Worm (Caenorhabditis elegans) whole organism, midembryonic: ENCODE results near the gene sdc-2.

Experiments used
- T22C8.4 ChIP-seq: fragments of 200-800 bp; sonication (Bioruptor generic); IDR thresholded peaks from 2 replicates; pipeline ENCODE4 v1.3.6; 2022; ENCODE audit warnings: missing genetic modification characterization, missing compliant biosample characterization
- cog-1 ChIP-seq: sonication (generic microtip); optimal IDR thresholded peaks from 2 replicates; lab custom pipeline; 2016; ENCODE audit warnings: missing genetic modification characterization, missing compliant biosample characterization
- flt-1 ChIP-seq: fragments of 200-800 bp; sonication (Bioruptor generic); IDR thresholded peaks from 2 replicates; pipeline ENCODE4 v1.3.6; 2022; ENCODE audit warnings: missing genetic modification characterization, missing compliant biosample characterization
- klf-2 ChIP-seq: fragments of 200-800 bp; sonication (Bioruptor generic); conservative IDR thresholded peaks from 2 replicates; pipeline ENCODE4 v1.3.6; 2022; ENCODE audit warnings: missing genetic modification reagents, missing genetic modification characterization, missing compliant biosample characterization
- med-1 ChIP-seq: sonication (generic microtip); optimal IDR thresholded peaks from 2 replicates; lab custom pipeline; 2017; ENCODE audit warnings: missing genetic modification characterization, mild to moderate bottlenecking, missing compliant biosample characterization, antibody characterized with exemption, missing genetic modification reagents; ENCODE audit not compliant: insufficient read depth
- ref-1 ChIP-seq: fragments of 200-800 bp; sonication (Bioruptor generic); conservative IDR thresholded peaks from 2 replicates; pipeline ENCODE4 v1.3.6; 2022; ENCODE audit warnings: missing genetic modification reagents, missing genetic modification characterization, missing compliant biosample characterization
- tab-1 ChIP-seq: fragments of 200-800 bp; sonication (Bioruptor generic); IDR thresholded peaks from 2 replicates; pipeline ENCODE4 v1.3.6; 2022; ENCODE audit warnings: missing genetic modification characterization, missing compliant biosample characterization
- ztf-23 ChIP-seq: fragments of 200-800 bp; sonication (Bioruptor generic); IDR thresholded peaks from 2 replicates; pipeline ENCODE4 v1.3.6; 2022; ENCODE audit warnings: missing genetic modification reagents, missing genetic modification characterization, missing compliant biosample characterization
- ztf-29 ChIP-seq: fragments of 200-800 bp; sonication (Bioruptor generic); IDR thresholded peaks from 2 replicates; pipeline ENCODE4 v1.3.6; 2022; ENCODE audit warnings: missing genetic modification reagents, missing genetic modification characterization, missing compliant biosample characterization

Gene sdc-2

DNA sequence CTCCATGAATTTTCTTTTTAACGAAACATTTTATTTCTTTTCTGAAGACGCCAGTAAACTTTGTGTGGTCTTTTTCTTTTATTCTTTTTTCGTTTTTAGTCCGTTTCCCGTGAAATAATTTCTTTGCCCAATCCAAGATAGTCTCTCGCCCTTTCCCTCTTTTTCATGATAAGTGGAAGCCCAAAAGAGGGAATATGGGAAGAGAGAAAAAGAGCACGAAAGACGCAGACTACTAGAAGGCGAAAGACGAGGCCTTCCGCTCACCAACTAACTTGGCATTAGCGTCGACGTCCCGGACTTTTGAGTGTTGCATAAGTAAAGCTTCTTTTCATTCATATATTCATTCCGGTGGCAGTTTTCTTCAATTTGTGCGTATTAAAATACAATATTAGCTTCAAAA is 30.4 kb downstream of the sdc-2 start:
- TF ChIP-seq ztf-29 (GFP tag; lab: Robert Waterston, UW) (no peak), T22C8.4 (no peak), ref-1 (GFP tag; lab: Robert Waterston, UW) (no peak), flt-1 (GFP tag; lab: Robert Waterston, UW) (no peak), cog-1 (tag; lab: Kevin White, UChicago) (no peak), klf-2 (no peak), tab-1 (no peak), ztf-23 (GFP tag; lab: Robert Waterston, UW) (no peak), med-1 (GFP tag; lab: Kevin White, UChicago) (no peak)

DNA sequence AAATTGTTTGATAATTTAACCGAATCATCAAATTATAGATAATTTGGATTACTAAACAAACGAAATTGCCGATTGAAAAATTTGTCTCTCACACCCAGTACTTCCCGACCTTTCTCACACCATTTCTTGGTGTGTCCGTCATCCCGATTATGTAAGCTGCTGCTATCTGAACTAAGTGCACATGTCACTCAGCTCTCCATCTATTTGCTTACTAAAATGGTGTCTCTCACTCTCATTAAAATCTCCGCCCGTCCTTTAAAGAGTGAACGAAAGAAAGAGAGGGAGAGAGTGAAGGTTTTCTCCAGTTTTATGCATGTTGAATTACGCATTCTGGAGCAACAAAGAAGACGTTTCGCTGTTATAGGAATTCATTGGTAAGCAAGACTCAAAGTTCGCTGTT is 32.0 kb downstream of the sdc-2 start:
- no peak for TF ChIP-seq tab-1
- no peak for TF ChIP-seq T22C8.4
- no peak for TF ChIP-seq cog-1 (tag; lab: Kevin White, UChicago)
- no peak for TF ChIP-seq klf-2
- TF ChIP-seq flt-1 (GFP tag; lab: Robert Waterston, UW), result no peak
- TF ChIP-seq ztf-29 (GFP tag; lab: Robert Waterston, UW), result no peak
- TF ChIP-seq ref-1 (GFP tag; lab: Robert Waterston, UW), result no peak
- no peak for TF ChIP-seq med-1 (GFP tag; lab: Kevin White, UChicago)
- no peak for TF ChIP-seq ztf-23 (GFP tag; lab: Robert Waterston, UW)

DNA sequence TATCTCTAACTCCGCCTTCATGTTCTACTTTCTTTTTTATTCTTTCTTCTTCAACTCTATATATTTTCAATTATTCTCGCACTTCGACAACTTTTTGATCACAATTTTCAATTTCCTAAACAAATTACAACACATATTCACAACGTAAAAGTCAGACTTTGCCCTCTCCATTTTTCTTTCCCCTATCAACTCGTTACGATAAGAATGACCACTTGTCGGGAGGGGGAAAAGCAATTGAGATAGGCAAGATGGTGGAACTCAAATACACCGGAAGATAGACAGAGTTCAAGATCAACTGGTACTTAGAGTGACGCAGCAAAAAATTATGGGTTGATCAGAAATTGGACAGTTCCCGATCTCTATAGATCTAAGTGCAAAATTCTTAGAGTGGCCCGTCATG is 32.5 kb downstream of the sdc-2 start:
- no peak for TF ChIP-seq klf-2
- no peak for TF ChIP-seq ztf-23 (GFP tag; lab: Robert Waterston, UW)
- TF ChIP-seq ztf-29 (GFP tag; lab: Robert Waterston, UW), result no peak
- TF ChIP-seq flt-1 (GFP tag; lab: Robert Waterston, UW), result no peak
- no peak for TF ChIP-seq tab-1
- no peak for TF ChIP-seq cog-1 (tag; lab: Kevin White, UChicago)
- TF ChIP-seq ref-1 (GFP tag; lab: Robert Waterston, UW), result no peak
- TF ChIP-seq med-1 (GFP tag; lab: Kevin White, UChicago), result no peak
- TF ChIP-seq T22C8.4, result no peak

DNA sequence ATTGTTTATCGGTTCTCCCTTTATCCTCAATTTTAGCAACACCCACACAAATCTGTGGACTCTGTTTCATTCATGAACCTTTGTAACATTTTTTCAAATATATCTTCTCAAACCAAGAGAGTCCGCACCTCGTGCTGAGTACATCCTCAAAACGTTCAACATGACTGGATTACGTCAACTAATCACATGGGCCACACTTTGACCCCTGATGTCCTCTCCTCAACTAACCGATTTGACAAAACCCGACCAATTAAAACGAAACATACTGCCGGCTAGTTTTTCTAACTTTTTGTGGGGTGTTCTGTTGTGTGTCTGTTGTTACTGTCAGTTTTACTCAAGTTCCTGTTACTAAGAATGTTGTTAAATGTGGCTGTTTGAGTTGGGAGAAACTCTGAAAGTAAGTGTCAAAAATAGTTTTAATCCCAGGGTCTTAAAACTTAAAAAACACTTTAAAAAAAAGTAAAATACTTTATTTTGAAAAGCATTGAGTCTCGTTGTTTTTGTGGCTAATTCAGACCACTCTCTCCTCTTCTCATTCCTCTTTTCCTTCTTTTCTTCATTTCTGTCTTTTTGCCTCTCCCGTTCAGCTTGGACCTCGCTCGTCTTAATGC is 33.1 kb downstream of the sdc-2 start:
- TF ChIP-seq tab-1, result no peak
- TF ChIP-seq cog-1 (tag; lab: Kevin White, UChicago), result no peak
- no peak for TF ChIP-seq ztf-29 (GFP tag; lab: Robert Waterston, UW)
- TF ChIP-seq ref-1 (GFP tag; lab: Robert Waterston, UW), result no peak
- TF ChIP-seq ztf-23 (GFP tag; lab: Robert Waterston, UW), result no peak
- no peak for TF ChIP-seq T22C8.4
- TF ChIP-seq klf-2, result no peak
- TF ChIP-seq med-1 (GFP tag; lab: Kevin White, UChicago), result no peak
- no peak for TF ChIP-seq flt-1 (GFP tag; lab: Robert Waterston, UW)

DNA sequence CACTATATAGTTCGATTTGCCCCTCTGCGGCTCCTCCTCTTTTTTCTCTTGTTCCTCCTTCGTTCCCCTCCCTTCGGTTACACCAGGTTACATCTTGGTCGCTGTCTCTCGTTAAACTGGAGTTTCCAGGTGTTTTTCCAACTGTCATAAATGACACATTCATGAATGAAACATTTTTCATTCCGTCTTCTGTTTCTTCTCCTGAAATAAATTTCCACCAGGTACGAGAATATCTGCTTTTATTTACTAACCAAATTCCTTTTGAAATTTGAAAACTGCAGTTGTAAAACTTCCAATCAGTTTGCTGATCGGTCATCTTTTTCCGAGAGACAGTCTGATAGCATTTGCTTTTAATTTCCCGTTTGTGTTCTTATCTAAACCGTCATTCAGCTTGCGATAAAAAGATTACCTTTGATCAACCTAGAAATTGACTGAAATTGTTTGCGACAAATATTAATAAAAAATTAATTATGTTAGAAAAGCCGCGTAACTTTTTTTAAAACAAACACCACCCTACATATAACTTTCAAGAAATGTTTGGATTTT is 33.8 kb downstream of the sdc-2 start, which contains the start of gene C35C5.10:
Gene C35C5.10, plus strand, starts transcription at position 51 of the 546 bp plus-strand sequence.
- no peak for TF ChIP-seq med-1 (GFP tag; lab: Kevin White, UChicago)
- no peak for TF ChIP-seq T22C8.4
- TF ChIP-seq flt-1 (GFP tag; lab: Robert Waterston, UW), result no peak
- TF ChIP-seq ztf-29 (GFP tag; lab: Robert Waterston, UW), result no peak
- no peak for TF ChIP-seq cog-1 (tag; lab: Kevin White, UChicago)
- TF ChIP-seq klf-2, result no peak
- TF ChIP-seq tab-1, result no peak
- TF ChIP-seq ztf-23 (GFP tag; lab: Robert Waterston, UW), result no peak
- TF ChIP-seq ref-1 (GFP tag; lab: Robert Waterston, UW), result no peak

DNA sequence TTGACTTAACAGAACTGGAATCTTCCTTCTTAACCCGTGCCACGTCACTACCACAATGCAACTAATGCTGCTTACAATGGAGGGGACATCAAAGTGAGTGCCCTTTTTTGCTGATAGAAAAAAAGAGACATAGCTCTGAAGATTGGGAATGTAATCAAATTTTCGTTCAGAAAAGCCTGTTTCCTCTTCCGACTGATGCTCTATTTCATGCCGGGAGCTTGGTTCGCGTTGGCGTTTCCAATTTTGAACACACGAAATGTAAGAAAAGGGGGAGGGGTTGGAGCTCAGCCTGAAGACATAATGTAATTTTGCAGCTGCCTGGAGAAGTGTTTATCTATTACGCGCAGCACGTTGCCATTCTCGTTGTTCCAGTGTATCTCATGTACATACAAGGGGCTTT is 35.6 kb downstream of the sdc-2 start:
- TF ChIP-seq med-1 (GFP tag; lab: Kevin White, UChicago) (no peak), cog-1 (tag; lab: Kevin White, UChicago) (no peak), ztf-23 (GFP tag; lab: Robert Waterston, UW) (no peak), klf-2 (no peak), ref-1 (GFP tag; lab: Robert Waterston, UW) (no peak), flt-1 (GFP tag; lab: Robert Waterston, UW) (no peak), tab-1 (no peak), ztf-29 (GFP tag; lab: Robert Waterston, UW) (no peak), T22C8.4 (no peak)

DNA sequence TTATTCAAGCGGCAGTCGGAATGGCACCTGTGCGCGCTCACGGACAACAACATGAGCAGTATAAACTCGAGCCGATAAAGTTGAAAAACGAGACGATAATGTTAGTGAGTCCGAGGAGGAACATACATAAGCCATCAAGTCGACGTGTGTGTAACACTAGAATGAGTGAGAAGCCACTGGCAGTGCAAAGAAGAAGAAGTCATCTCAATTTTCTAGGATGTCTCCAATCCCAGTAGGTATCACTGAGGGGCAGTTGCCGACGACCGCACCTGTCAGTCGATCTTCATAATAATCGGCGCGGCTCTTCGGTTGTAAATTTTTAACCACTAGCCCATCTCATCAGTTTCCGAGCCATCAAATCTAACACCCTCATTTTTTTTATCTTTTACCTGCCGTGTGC is 37.6 kb downstream of the sdc-2 start:
- TF ChIP-seq tab-1 (no peak), ztf-29 (GFP tag; lab: Robert Waterston, UW) (no peak), med-1 (GFP tag; lab: Kevin White, UChicago) (no peak), cog-1 (tag; lab: Kevin White, UChicago) (no peak), klf-2 (no peak), flt-1 (GFP tag; lab: Robert Waterston, UW) (no peak), T22C8.4 (no peak), ztf-23 (GFP tag; lab: Robert Waterston, UW) (no peak)

DNA sequence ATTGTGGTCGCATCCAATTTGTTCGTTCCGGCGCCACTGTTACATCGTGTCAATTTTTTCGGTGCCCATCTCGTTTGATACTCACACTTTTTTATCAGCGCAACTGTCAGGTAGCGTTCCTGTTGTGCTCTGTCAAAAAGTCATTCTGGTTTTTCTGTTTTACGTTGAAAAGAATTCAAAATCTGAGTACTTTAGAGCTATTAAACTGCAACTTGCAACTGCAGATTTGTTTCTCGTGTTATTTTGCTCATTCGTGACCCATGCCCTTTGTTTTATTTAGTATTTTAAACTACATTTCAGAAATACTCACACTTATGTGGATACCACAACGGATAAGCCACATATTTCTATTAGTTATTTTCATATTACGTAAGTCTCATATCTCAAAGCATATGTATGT is 38.1 kb downstream of the sdc-2 start, which contains the start of gene lev-8:
Gene lev-8, plus strand, starts transcription at position 301 of the 400 bp plus-strand sequence.
- TF ChIP-seq tab-1, result no peak
- TF ChIP-seq ztf-23 (GFP tag; lab: Robert Waterston, UW), result no peak
- no peak for TF ChIP-seq klf-2
- TF ChIP-seq flt-1 (GFP tag; lab: Robert Waterston, UW), result no peak
- no peak for TF ChIP-seq med-1 (GFP tag; lab: Kevin White, UChicago)
- no peak for TF ChIP-seq T22C8.4
- TF ChIP-seq ztf-29 (GFP tag; lab: Robert Waterston, UW), result no peak
- no peak for TF ChIP-seq cog-1 (tag; lab: Kevin White, UChicago)
- TF ChIP-seq ref-1 (GFP tag; lab: Robert Waterston, UW), result no peak

DNA sequence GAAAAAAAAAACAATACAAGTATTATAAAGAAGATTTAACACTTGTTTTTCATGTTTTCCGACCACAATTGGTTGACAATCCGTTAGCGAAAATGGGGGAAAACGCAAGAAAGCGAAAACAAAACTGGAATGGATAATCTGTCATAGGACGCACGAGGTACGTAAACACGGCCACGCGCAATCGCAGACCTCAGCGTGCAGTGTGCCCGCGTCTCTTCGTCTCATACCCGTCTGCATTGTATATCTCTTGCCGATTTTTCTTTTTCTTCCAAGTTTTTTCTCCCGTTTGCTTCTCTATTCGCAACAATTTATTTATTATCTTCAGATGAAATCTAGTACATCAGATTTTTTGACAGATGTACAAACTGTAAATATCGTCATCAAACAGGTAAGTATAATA is 41.2 kb downstream of the sdc-2 start, which contains the start of gene trpp-9:
Gene trpp-9, plus strand, starts transcription at position 261 of the 400 bp plus-strand sequence.
- TF ChIP-seq ztf-29 (GFP tag; lab: Robert Waterston, UW) (no peak), cog-1 (tag; lab: Kevin White, UChicago) (peak; percentile 38), tab-1 (no peak), med-1 (GFP tag; lab: Kevin White, UChicago) (no peak)
